Fruit fly (Drosophila melanogaster) whole organism, embryonic: Measurements from ENCODE around the gene Spase25.
A peak's percentile ranks its signal among the peaks of the same experiment; 100 is the strongest.

Source experiments
- ATbp ChIP-seq: fragments of 200-800 bp; sonication (Bioruptor generic); optimal IDR thresholded peaks from 2 replicates; lab custom pipeline; 2017; ENCODE audit warnings: missing biosample characterization, mild to moderate bottlenecking, missing genetic modification characterization, missing genetic modification reagents
- CG10543 ChIP-seq: fragments of 200-800 bp; sonication (Bioruptor generic); optimal IDR thresholded peaks from 3 replicates; lab custom pipeline; 2017; ENCODE audit warnings: missing biosample characterization, mild to moderate bottlenecking, missing genetic modification characterization, moderate library complexity
- CG12769 ChIP-seq: fragments of 200-800 bp; sonication (Bioruptor generic); optimal IDR thresholded peaks from 2 replicates; lab custom pipeline; 2019; ENCODE audit warnings: missing biosample characterization, mild to moderate bottlenecking, missing genetic modification characterization, moderate library complexity
- CG13296 ChIP-seq: fragments of 200-800 bp; sonication (Bioruptor generic); optimal IDR thresholded peaks from 3 replicates; lab custom pipeline; 2018; ENCODE audit warnings: missing biosample characterization, mild to moderate bottlenecking, missing genetic modification characterization
- CG13624 ChIP-seq: fragments of 200-800 bp; sonication (Bioruptor generic); optimal IDR thresholded peaks from 2 replicates; lab custom pipeline; 2016; ENCODE audit warnings: missing biosample characterization, missing genetic modification characterization
- CG15269 ChIP-seq: fragments of 200-800 bp; sonication (Bioruptor generic); optimal IDR thresholded peaks from 2 replicates; lab custom pipeline; 2018; ENCODE audit warnings: missing biosample characterization, mild to moderate bottlenecking, missing genetic modification characterization, moderate library complexity
- CG15479 ChIP-seq: fragments of 200-800 bp; sonication (Bioruptor generic); optimal IDR thresholded peaks from 3 replicates; lab custom pipeline; 2019; ENCODE audit warnings: missing biosample characterization, mild to moderate bottlenecking, missing genetic modification characterization, moderate library complexity
- CG15514 ChIP-seq: fragments of 200-800 bp; sonication (Bioruptor generic); optimal IDR thresholded peaks from 3 replicates; lab custom pipeline; 2017; ENCODE audit warnings: missing biosample characterization, missing genetic modification characterization, mild to moderate bottlenecking, moderate library complexity, missing genetic modification reagents
- CG15696 ChIP-seq: fragments of 200-800 bp; sonication (Bioruptor generic); optimal IDR thresholded peaks from 2 replicates; lab custom pipeline; 2019; ENCODE audit warnings: missing biosample characterization, mild to moderate bottlenecking, missing genetic modification characterization, moderate library complexity
- CG16863 ChIP-seq: fragments of 200-800 bp; sonication (Bioruptor generic); optimal IDR thresholded peaks from 3 replicates; lab custom pipeline; 2016; ENCODE audit warnings: missing biosample characterization, missing genetic modification characterization
- CG17385 ChIP-seq: fragments of 200-800 bp; sonication (Bioruptor generic); optimal IDR thresholded peaks from 3 replicates; lab custom pipeline; 2018; ENCODE audit warnings: missing biosample characterization, mild to moderate bottlenecking, missing genetic modification characterization
- CG17912 ChIP-seq: fragments of 200-800 bp; sonication (Bioruptor generic); optimal IDR thresholded peaks from 2 replicates; lab custom pipeline; 2018; ENCODE audit warnings: missing biosample characterization, mild to moderate bottlenecking, missing genetic modification characterization
- CG18476 ChIP-seq: fragments of 200-800 bp; sonication (Bioruptor generic); optimal IDR thresholded peaks from 2 replicates; lab custom pipeline; 2016; ENCODE audit warnings: missing biosample characterization, mild to moderate bottlenecking, missing genetic modification characterization
- CG2678 ChIP-seq: fragments of 200-800 bp; sonication (Bioruptor generic); optimal IDR thresholded peaks from 3 replicates; lab custom pipeline; 2019; ENCODE audit warnings: missing biosample characterization, mild to moderate bottlenecking, missing genetic modification characterization, moderate library complexity
- CG3407 ChIP-seq: fragments of 200-800 bp; sonication (Bioruptor generic); optimal IDR thresholded peaks from 2 replicates; lab custom pipeline; 2018; ENCODE audit warnings: missing biosample characterization, mild to moderate bottlenecking, missing genetic modification characterization
- CG6813 ChIP-seq: fragments of 200-800 bp; sonication (Bioruptor generic); optimal IDR thresholded peaks from 2 replicates; lab custom pipeline; 2017; ENCODE audit warnings: missing biosample characterization, missing genetic modification characterization, mild to moderate bottlenecking, moderate library complexity, missing genetic modification reagents
- CG7987 ChIP-seq: fragments of 200-800 bp; sonication (Bioruptor generic); optimal IDR thresholded peaks from 2 replicates; lab custom pipeline; 2018; ENCODE audit warnings: missing biosample characterization, mild to moderate bottlenecking, missing genetic modification characterization, moderate library complexity
- CG8290 ChIP-seq, 3 experiments: fragments of 200-800 bp; sonication (Bioruptor generic); optimal IDR thresholded peaks; 2 replicates each; lab custom pipeline; 2016 to 2019; ENCODE audit warnings: missing biosample characterization in 3 of 3, missing genetic modification characterization in 3 of 3, mild to moderate bottlenecking in 2 of 3, moderate library complexity in 1 of 3
- CG8359 ChIP-seq: fragments of 200-800 bp; sonication (Bioruptor generic); optimal IDR thresholded peaks from 2 replicates; lab custom pipeline; 2017; ENCODE audit warnings: missing biosample characterization, mild to moderate bottlenecking, missing genetic modification characterization, borderline replicate concordance
- Doc3 ChIP-seq: fragments of 200-800 bp; sonication (Bioruptor generic); IDR thresholded peaks from 3 replicates; pipeline ENCODE4 v1.3.6; 2022; ENCODE audit warnings: missing biosample characterization, missing genetic modification characterization; ENCODE audit not compliant: partially characterized antibody
- Eip74EF ChIP-seq, 2 experiments: fragments of 200-800 bp in 1 of 2; fragments of >200 bp in 1 of 2; sonication (Bioruptor generic) in 1 of 2; optimal IDR thresholded peaks; 2 replicates each; lab custom pipeline; 2017 to 2019; ENCODE audit warnings: missing biosample characterization in 2 of 2, missing genetic modification characterization in 2 of 2, mild to moderate bottlenecking in 1 of 2, moderate library complexity in 1 of 2
- Fer1 ChIP-seq: fragments of 200-800 bp; sonication (Bioruptor generic); optimal IDR thresholded peaks from 2 replicates; lab custom pipeline; 2017; ENCODE audit warnings: missing biosample characterization, mild to moderate bottlenecking, missing genetic modification characterization
- Hand ChIP-seq: fragments of 200-800 bp; sonication (Bioruptor generic); optimal IDR thresholded peaks from 2 replicates; lab custom pipeline; 2017; ENCODE audit warnings: mild to moderate bottlenecking, missing biosample characterization, missing genetic modification reagents, missing genetic modification characterization
- Hmr ChIP-seq: fragments of 200-800 bp; sonication (Bioruptor generic); optimal IDR thresholded peaks from 3 replicates; lab custom pipeline; 2017; ENCODE audit warnings: mild to moderate bottlenecking, missing biosample characterization, missing genetic modification reagents, missing genetic modification characterization
- Lpt ChIP-seq: fragments of >200 bp; optimal IDR thresholded peaks from 2 replicates; lab custom pipeline; 2018; ENCODE audit warnings: missing biosample characterization, missing genetic modification characterization
- Mes4 ChIP-seq: fragments of 200-800 bp; sonication (Bioruptor generic); optimal IDR thresholded peaks from 2 replicates; lab custom pipeline; 2016; ENCODE audit warnings: missing biosample characterization, missing genetic modification characterization
- PHDP ChIP-seq: fragments of 200-800 bp; sonication (Bioruptor generic); optimal IDR thresholded peaks from 3 replicates; lab custom pipeline; 2018; ENCODE audit warnings: missing biosample characterization, mild to moderate bottlenecking, missing genetic modification characterization, moderate library complexity
- Rfx ChIP-seq: fragments of 200-800 bp; sonication (Bioruptor generic); IDR thresholded peaks from 2 replicates; pipeline ENCODE4 v1.3.6; 2022; ENCODE audit warnings: missing biosample characterization, missing genetic modification characterization
- br ChIP-seq: fragments of >200 bp; optimal IDR thresholded peaks from 2 replicates; lab custom pipeline; 2017
- btn ChIP-seq: fragments of 200-800 bp; sonication (Bioruptor generic); optimal IDR thresholded peaks from 2 replicates; lab custom pipeline; 2016; ENCODE audit warnings: missing biosample characterization, missing genetic modification characterization
- caup ChIP-seq: fragments of 200-800 bp; sonication (Bioruptor generic); optimal IDR thresholded peaks from 3 replicates; lab custom pipeline; 2017; ENCODE audit warnings: missing biosample characterization, mild to moderate bottlenecking, missing genetic modification characterization, moderate library complexity; ENCODE audit not compliant: severe bottlenecking
- chinmo ChIP-seq: fragments of 200-800 bp; sonication (Bioruptor generic); IDR thresholded peaks from 4 replicates; pipeline ENCODE4 v1.3.6; 2022; ENCODE audit warnings: missing biosample characterization, missing genetic modification characterization; ENCODE audit not compliant: partially characterized antibody
- chm ChIP-seq: fragments of 200-800 bp; sonication (Bioruptor generic); IDR thresholded peaks from 2 replicates; pipeline ENCODE4 v1.3.6; 2022; ENCODE audit warnings: missing biosample characterization, missing genetic modification characterization
- crol ChIP-seq: fragments of 200-800 bp; sonication (Bioruptor generic); IDR thresholded peaks from 2 replicates; pipeline ENCODE4 v1.3.6; 2022; ENCODE audit warnings: missing biosample characterization, missing genetic modification characterization
- cwo ChIP-seq: fragments of 200-800 bp; sonication (Bioruptor generic); optimal IDR thresholded peaks from 3 replicates; lab custom pipeline; 2017; ENCODE audit warnings: missing biosample characterization, missing genetic modification characterization, mild to moderate bottlenecking, moderate library complexity, missing genetic modification reagents
- dmrt99B ChIP-seq: fragments of 200-800 bp; sonication (Bioruptor generic); optimal IDR thresholded peaks from 2 replicates; lab custom pipeline; 2018; ENCODE audit warnings: missing biosample characterization, mild to moderate bottlenecking, missing genetic modification characterization, moderate library complexity
- lab ChIP-seq: fragments of 200-800 bp; sonication (Bioruptor generic); optimal IDR thresholded peaks from 3 replicates; lab custom pipeline; 2017; ENCODE audit warnings: missing biosample characterization, missing genetic modification characterization, mild to moderate bottlenecking, moderate library complexity, missing genetic modification reagents
- mirr ChIP-seq: fragments of 200-800 bp; sonication (Bioruptor generic); optimal IDR thresholded peaks from 3 replicates; lab custom pipeline; 2018; ENCODE audit warnings: missing biosample characterization, mild to moderate bottlenecking, missing genetic modification characterization
- sr ChIP-seq: fragments of 200-800 bp; sonication (Bioruptor generic); IDR thresholded peaks from 3 replicates; pipeline ENCODE4 v1.3.6; 2022; ENCODE audit warnings: missing biosample characterization, missing genetic modification characterization
- vfl ChIP-seq: fragments of 200-800 bp; sonication (Bioruptor generic); optimal IDR thresholded peaks from 2 replicates; lab custom pipeline; 2016; ENCODE audit warnings: missing biosample characterization, missing genetic modification characterization

Spase25 gene

DNA sequence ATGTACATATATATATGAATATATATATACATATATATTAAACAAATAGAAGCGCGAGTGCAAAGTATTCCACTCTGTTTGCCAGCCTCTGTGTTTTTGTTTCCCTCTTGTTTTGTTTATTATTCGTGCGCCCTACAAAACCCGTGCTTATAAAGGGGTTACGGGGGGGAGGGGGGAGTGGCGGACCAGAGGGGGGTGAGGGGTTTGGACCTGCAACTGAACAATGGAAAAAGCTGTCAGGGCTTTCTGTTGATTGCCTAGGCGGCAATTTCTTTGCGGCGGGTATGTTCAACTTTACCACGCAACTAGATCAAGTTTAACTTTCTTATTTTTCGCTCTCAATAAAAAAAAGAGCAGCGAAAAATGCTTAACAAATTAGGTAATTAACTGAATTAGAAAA lies 45.8 kb upstream of the Spase25 start:
- TF ChIP-seq Eip74EF (GFP tag; optimal IDR thresholded peaks at IDR 0.05; lab: Kevin White, UChicago) (peak in 1 of 2 experiments; percentile 50), CG17912 (no peak), lab (GFP tag; lab: Kevin White, UChicago) (peak; percentile 33), sr (GFP tag; lab: Robert Waterston, UW) (no peak), crol (GFP tag; lab: Robert Waterston, UW) (peak; percentile 93), CG15479 (no peak), CG16863 (GFP tag; lab: Kevin White, UChicago) (no peak), cwo (peak; percentile 19), vfl (GFP tag; lab: Kevin White, UChicago) (no peak), CG8359 (GFP tag; lab: Kevin White, UChicago) (no peak), CG6813 (GFP tag; lab: Kevin White, UChicago) (peak; percentile 25), br (lab: Kevin White, UChicago) (no peak), CG15696 (tag; lab: Kevin White, UChicago) (no peak), CG17385 (no peak), CG13624 (GFP tag; lab: Kevin White, UChicago) (no peak), CG8290 (GFP tag; optimal IDR thresholded peaks at IDR 0.05; lab: Kevin White, UChicago) (no peak), CG8290 (tag; optimal IDR thresholded peaks at IDR 0.05; lab: Kevin White, UChicago) (peak in 1 of 2 experiments; percentile 19), Mes4 (GFP tag; lab: Kevin White, UChicago) (no peak), chm (GFP tag; lab: Robert Waterston, UW) (no peak), CG13296 (peak; percentile 16), Fer1 (GFP tag; lab: Kevin White, UChicago) (peak; percentile 26), Rfx (GFP tag; lab: Robert Waterston, UW) (0 out of 2 replicates have a peak, but pooled peaks have one; percentile 11), CG15269 (peak; percentile 14), chinmo (GFP tag; lab: Robert Waterston, UW) (0 out of 4 replicates have a peak, but pooled peaks have one; percentile 19), dmrt99B (tag; lab: Kevin White, UChicago) (peak; percentile 5), Hmr (GFP tag; lab: Kevin White, UChicago) (peak; percentile 23), CG18476 (no peak), Hand (no peak), mirr (no peak), CG10543 (GFP tag; lab: Kevin White, UChicago) (peak; percentile 39), CG3407 (GFP tag; lab: Kevin White, UChicago) (peak; percentile 19), CG2678 (tag; lab: Kevin White, UChicago) (peak; percentile 21), ATbp (GFP tag; lab: Kevin White, UChicago) (peak; percentile 27), CG7987 (GFP tag; lab: Kevin White, UChicago) (peak; percentile 20), PHDP (peak; percentile 7), btn (GFP tag; lab: Kevin White, UChicago) (no peak), CG12769 (tag; lab: Kevin White, UChicago) (peak; percentile 35), Lpt (GFP tag; lab: Kevin White, UChicago) (no peak), Doc3 (GFP tag; lab: Robert Waterston, UW) (no peak), caup (GFP tag; lab: Kevin White, UChicago) (peak; percentile 3), CG15514 (GFP tag; lab: Kevin White, UChicago) (peak; percentile 26)
- TF ChIP-seq, all 482 proteins: peak for 22
